Worm (Caenorhabditis elegans) whole organism, young adult: Measurements from ENCODE around the gene str-187.
"Not testable (repeated sequence)": the region's sequence is repeated elsewhere in the genome, so short reads cannot be mapped to it uniquely, and the experiment has no call there.

Source experiments
- B0336.3 ChIP-seq: fragments of 200-800 bp; sonication (Bioruptor generic); IDR thresholded peaks from 2 replicates; pipeline ENCODE4 v1.3.6; 2022; ENCODE audit warnings: missing genetic modification characterization, missing compliant biosample characterization
- C06A6.2 ChIP-seq: fragments of 200-800 bp; sonication (Bioruptor generic); conservative IDR thresholded peaks from 2 replicates; pipeline ENCODE4 v1.3.6; 2022; ENCODE audit warnings: missing genetic modification characterization, missing compliant biosample characterization
- D2030.7 ChIP-seq: fragments of 200-800 bp; sonication (Bioruptor generic); IDR thresholded peaks from 2 replicates; pipeline ENCODE4 v1.3.6; 2022; ENCODE audit warnings: missing genetic modification reagents, missing genetic modification characterization, missing compliant biosample characterization
- F10E7.11 ChIP-seq: sonication (generic microtip); optimal IDR thresholded peaks from 2 replicates; lab custom pipeline; 2017; ENCODE audit warnings: mild to moderate bottlenecking, missing genetic modification characterization, moderate library complexity, missing compliant biosample characterization
- F37B4.10 ChIP-seq: fragments of 200-800 bp; sonication (Bioruptor generic); IDR thresholded peaks from 2 replicates; pipeline ENCODE4 v1.3.6; 2022; ENCODE audit warnings: missing genetic modification characterization, missing compliant biosample characterization
- F39B2.1 ChIP-seq: fragments of 200-800 bp; sonication (Bioruptor generic); IDR thresholded peaks from 2 replicates; pipeline ENCODE4 v1.3.6; 2022; ENCODE audit warnings: missing genetic modification reagents, missing genetic modification characterization, missing compliant biosample characterization
- F49E8.2 ChIP-seq: sonication (generic microtip); optimal IDR thresholded peaks from 3 replicates; lab custom pipeline; 2017; ENCODE audit warnings: missing genetic modification characterization, mild to moderate bottlenecking, missing compliant biosample characterization, antibody characterized with exemption, moderate library complexity; ENCODE audit not compliant: insufficient read depth
- F55B11.4 ChIP-seq: sonication (generic microtip); optimal IDR thresholded peaks from 2 replicates; lab custom pipeline; 2016; ENCODE audit warnings: missing compliant biosample characterization, missing genetic modification characterization, borderline replicate concordance; ENCODE audit not compliant: insufficient read depth
- F57A8.1 ChIP-seq: fragments of 200-800 bp; sonication (Bioruptor generic); optimal IDR thresholded peaks from 2 replicates; lab custom pipeline; 2018; ENCODE audit warnings: mild to moderate bottlenecking, missing genetic modification characterization, moderate library complexity, missing compliant biosample characterization
- ama-1 ChIP-seq, 3 experiments: fragments of 150-350 bp in 1 of 3; sonication (generic microtip) in 2 of 3; optimal IDR thresholded peaks; 2 replicates each; lab custom pipeline; 2014 to 2018; ENCODE audit warnings: missing biosample characterization in 2 of 3, missing genetic modification characterization in 2 of 3, missing genetic modification reagents in 2 of 3
- athp-1 ChIP-seq: sonication (generic microtip); optimal IDR thresholded peaks from 2 replicates; lab custom pipeline; 2017; ENCODE audit warnings: mild to moderate bottlenecking, missing genetic modification characterization, missing compliant biosample characterization
- attf-3 ChIP-seq: fragments of 200-800 bp; sonication (Bioruptor generic); conservative IDR thresholded peaks from 2 replicates; pipeline ENCODE4 v1.3.6; 2022; ENCODE audit warnings: missing genetic modification reagents, missing genetic modification characterization, missing compliant biosample characterization
- attf-5 ChIP-seq: fragments of 200-800 bp; sonication (Bioruptor generic); optimal IDR thresholded peaks from 2 replicates; lab custom pipeline; 2018; ENCODE audit warnings: mild to moderate bottlenecking, missing genetic modification characterization, missing compliant biosample characterization
- bed-1 ChIP-seq: fragments of 200-800 bp; sonication (Bioruptor generic); IDR thresholded peaks from 2 replicates; pipeline ENCODE4 v1.3.6; 2022; ENCODE audit warnings: missing genetic modification reagents, missing genetic modification characterization, missing compliant biosample characterization
- bed-2 ChIP-seq: fragments of 200-800 bp; sonication (Bioruptor generic); IDR thresholded peaks from 2 replicates; pipeline ENCODE4 v1.3.6; 2022; ENCODE audit warnings: missing genetic modification reagents, missing genetic modification characterization, missing compliant biosample characterization
- ceh-91 ChIP-seq: fragments of 200-800 bp; sonication (Bioruptor generic); IDR thresholded peaks from 2 replicates; pipeline ENCODE4 v1.3.6; 2022; ENCODE audit warnings: missing genetic modification reagents, missing genetic modification characterization, missing compliant biosample characterization
- dox-1 ChIP-seq: fragments of 200-800 bp; sonication (Bioruptor generic); IDR thresholded peaks from 2 replicates; pipeline ENCODE4 v1.3.6; 2022; ENCODE audit warnings: missing genetic modification reagents, missing genetic modification characterization, missing compliant biosample characterization
- dpff-1 ChIP-seq: sonication (generic microtip); optimal IDR thresholded peaks from 2 replicates; lab custom pipeline; 2017; ENCODE audit warnings: mild to moderate bottlenecking, missing genetic modification characterization, missing compliant biosample characterization
- him-1 ChIP-seq: sonication (generic microtip); optimal IDR thresholded peaks from 2 replicates; lab custom pipeline; 2016; ENCODE audit warnings: missing genotype, missing genetic modification reagents, missing genetic modification characterization, missing compliant biosample characterization
- hlh-26 ChIP-seq: fragments of 200-800 bp; sonication (Bioruptor generic); conservative IDR thresholded peaks from 2 replicates; pipeline ENCODE4 v1.3.6; 2022; ENCODE audit warnings: missing genetic modification reagents, missing genetic modification characterization, missing compliant biosample characterization
- hmg-1.2 ChIP-seq: fragments of 200-800 bp; sonication (Bioruptor generic); IDR thresholded peaks from 2 replicates; pipeline ENCODE4 v1.3.6; 2022; ENCODE audit warnings: missing genetic modification reagents, missing genetic modification characterization, missing compliant biosample characterization
- hsf-1 ChIP-seq: fragments of 200-800 bp; sonication (Bioruptor generic); IDR thresholded peaks from 2 replicates; pipeline ENCODE4 v1.3.6; 2022; ENCODE audit warnings: missing genetic modification reagents, missing genetic modification characterization, missing compliant biosample characterization
- lin-35 ChIP-seq, 3 experiments: fragments of 150-350 bp in 2 of 3; sonication (generic microtip) in 1 of 3; optimal IDR thresholded peaks; 2 replicates each; lab custom pipeline; 2014 to 2018; ENCODE audit warnings: missing biosample characterization in 3 of 3, missing genetic modification characterization in 3 of 3, missing genetic modification reagents in 3 of 3
- madf-6 ChIP-seq: fragments of 200-800 bp; sonication (Bioruptor generic); IDR thresholded peaks from 2 replicates; pipeline ENCODE4 v1.3.6; 2022; ENCODE audit warnings: missing genetic modification reagents, missing genetic modification characterization, missing compliant biosample characterization
- madf-8 ChIP-seq: fragments of 200-800 bp; sonication (Bioruptor generic); conservative IDR thresholded peaks from 2 replicates; pipeline ENCODE4 v1.3.6; 2022; ENCODE audit warnings: missing genetic modification reagents, missing genetic modification characterization, missing compliant biosample characterization
- mxl-1 ChIP-seq: sonication (generic microtip); optimal IDR thresholded peaks from 2 replicates; lab custom pipeline; 2016; ENCODE audit warnings: missing genetic modification characterization, missing compliant biosample characterization
- nfya-1 ChIP-seq: sonication (generic microtip); optimal IDR thresholded peaks from 2 replicates; lab custom pipeline; 2017; ENCODE audit warnings: antibody characterized with exemption, missing compliant biosample characterization, missing genetic modification characterization, borderline replicate concordance; ENCODE audit not compliant: insufficient read depth
- nhr-120 ChIP-seq: fragments of 200-800 bp; sonication (Bioruptor generic); IDR thresholded peaks from 2 replicates; pipeline ENCODE4 v1.3.6; 2022; ENCODE audit warnings: missing genetic modification characterization, missing compliant biosample characterization
- nhr-27 ChIP-seq: fragments of 200-800 bp; sonication (Bioruptor generic); optimal IDR thresholded peaks from 2 replicates; lab custom pipeline; 2018; ENCODE audit warnings: mild to moderate bottlenecking, missing genetic modification characterization, moderate library complexity, missing compliant biosample characterization
- nhr-80 ChIP-seq: sonication (generic microtip); optimal IDR thresholded peaks from 2 replicates; lab custom pipeline; 2016; ENCODE audit warnings: missing genetic modification characterization, missing compliant biosample characterization
- snpc-1.1 ChIP-seq: sonication (generic microtip); optimal IDR thresholded peaks from 2 replicates; lab custom pipeline; 2017; ENCODE audit warnings: missing genetic modification characterization, mild to moderate bottlenecking, missing compliant biosample characterization, antibody characterized with exemption, moderate library complexity, missing genotype, missing genetic modification reagents; ENCODE audit not compliant: insufficient read depth
- snpc-4 ChIP-seq, 5 experiments: fragments of 150-350 bp in 1 of 5; sonication (generic microtip) in 4 of 5; optimal IDR thresholded peaks; 2 replicates each; lab custom pipeline; 2014 to 2018; ENCODE audit warnings: missing genetic modification characterization in 5 of 5, missing biosample characterization in 3 of 5, antibody characterized with exemption in 2 of 5, mild to moderate bottlenecking in 2 of 5, missing compliant biosample characterization in 2 of 5, missing genotype in 2 of 5, moderate library complexity in 2 of 5, missing genetic modification reagents in 1 of 5
- somi-1 ChIP-seq: fragments of 200-800 bp; sonication (Bioruptor generic); optimal IDR thresholded peaks from 2 replicates; lab custom pipeline; 2018; ENCODE audit warnings: mild to moderate bottlenecking, missing genetic modification characterization, missing compliant biosample characterization
- unc-62 ChIP-seq: fragments of 150-350 bp; optimal IDR thresholded peaks from 2 replicates; lab custom pipeline; 2014; ENCODE audit warnings: missing biosample characterization, missing genetic modification reagents, missing genetic modification characterization
- zim-3 ChIP-seq: sonication (generic microtip); optimal IDR thresholded peaks from 2 replicates; lab custom pipeline; 2017; ENCODE audit warnings: mild to moderate bottlenecking, missing genetic modification characterization, moderate library complexity, missing compliant biosample characterization
- ztf-25 ChIP-seq: fragments of 200-800 bp; sonication (Bioruptor generic); IDR thresholded peaks from 2 replicates; pipeline ENCODE4 v1.3.6; 2022; ENCODE audit warnings: missing genetic modification reagents, missing genetic modification characterization, missing compliant biosample characterization
- ztf-3 ChIP-seq: fragments of 200-800 bp; sonication (Bioruptor generic); optimal IDR thresholded peaks from 2 replicates; lab custom pipeline; 2018; ENCODE audit warnings: mild to moderate bottlenecking, missing genetic modification characterization, missing compliant biosample characterization

The str-187 gene

ce11 chrIV:17281060-17282021 is 16.0 kb downstream of the str-187 start (continued):
- TF ChIP-seq ama-1 (optimal IDR thresholded peaks at IDR 0.05; lab: Kevin White, UChicago) (peak; percentile 99), ama-1 (GFP tag; optimal IDR thresholded peaks at IDR 0.05; lab: Kevin White, UChicago) (peak; percentile 89 to 95), unc-62 (GFP tag; lab: Kevin White, UChicago) (no peak), somi-1 (GFP tag; lab: Kevin White, UChicago) (peak; percentile 43), bed-2 (GFP tag; lab: Robert Waterston, UW) (no peak; the same call in 1 of the 2 replicates), C06A6.2 (GFP tag; lab: Robert Waterston, UW) (peak; percentile 9; the same call in 1 of the 2 replicates), madf-8 (peak; percentile 23), ztf-3 (peak; percentile 71), F49E8.2 (tag; lab: Kevin White, UChicago) (peak; percentile 98), lin-35 (GFP tag; optimal IDR thresholded peaks at IDR 0.05; lab: Kevin White, UChicago) (peak in 2 of 3 experiments; percentile 69 to 70), nhr-27 (tag; lab: Kevin White, UChicago) (peak; percentile 73), D2030.7 (GFP tag; lab: Robert Waterston, UW) (peak; percentile 82; the same call in 1 of the 2 replicates), F39B2.1 (GFP tag; lab: Robert Waterston, UW) (peak; percentile 87), B0336.3 (GFP tag; lab: Robert Waterston, UW) (peak; percentile 96), ceh-91 (GFP tag; lab: Robert Waterston, UW) (no peak; the same call in 1 of the 2 replicates), nhr-80 (tag; lab: Kevin White, UChicago) (peak; percentile 14), dpff-1 (tag; lab: Kevin White, UChicago) (peak; percentile 67), F57A8.1 (no peak), F55B11.4 (tag; lab: Kevin White, UChicago) (no peak)
- TF ChIP-seq, all 124 proteins: peak for 91

ce11 chrIV:17284099-17284498 is 18.7 kb downstream of the str-187 start, which contains the start of gene nra-1:
nra-1 (minus strand) TSS chrIV:17284199.
- TF ChIP-seq him-1 (tag; lab: Kevin White, UChicago) (no peak), F10E7.11 (no peak), bed-2 (GFP tag; lab: Robert Waterston, UW) (no peak), F55B11.4 (tag; lab: Kevin White, UChicago) (no peak), nfya-1 (tag; lab: Kevin White, UChicago) (no peak), snpc-1.1 (tag; lab: Kevin White, UChicago) (no peak), attf-5 (GFP tag; lab: Kevin White, UChicago) (no peak), ztf-25 (no peak), bed-1 (GFP tag; lab: Robert Waterston, UW) (no peak), hlh-26 (GFP tag; lab: Robert Waterston, UW) (no peak), nhr-120 (GFP tag; lab: Robert Waterston, UW) (no peak), F37B4.10 (no peak), zim-3 (tag; lab: Kevin White, UChicago) (no peak), mxl-1 (tag; lab: Kevin White, UChicago) (no peak)

DNA sequence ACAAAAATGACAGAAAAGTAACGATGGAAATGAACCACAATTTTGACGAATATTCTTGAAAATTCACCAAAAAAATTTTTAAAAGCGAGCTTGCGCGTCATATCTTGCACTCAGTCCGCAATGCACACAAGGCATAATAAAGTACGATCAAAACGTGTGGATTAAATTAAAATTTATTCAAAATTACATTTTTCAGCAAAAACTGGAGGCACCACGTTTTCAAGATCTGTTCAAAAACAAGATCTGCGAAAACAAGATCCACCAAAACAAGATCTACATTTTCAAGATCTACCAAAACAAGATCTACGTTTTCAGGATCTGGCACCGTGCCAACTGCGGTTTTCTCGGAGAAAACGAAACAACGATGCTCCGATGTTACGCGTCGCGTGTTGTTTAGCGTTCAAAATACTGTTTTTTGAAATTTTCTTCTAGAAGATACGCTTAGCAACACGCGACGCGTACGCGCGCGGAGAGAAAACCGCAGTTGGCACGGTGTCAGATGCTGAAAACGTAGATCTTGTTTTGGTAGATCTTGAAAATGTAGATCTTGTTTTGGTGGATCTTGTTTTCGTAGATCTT is 19.2 kb downstream of the str-187 start:
- TF ChIP-seq dox-1 (peak; percentile 57), madf-6 (GFP tag; lab: Robert Waterston, UW) (peak; percentile 66), attf-3 (GFP tag; lab: Robert Waterston, UW) (peak; percentile 62), hmg-1.2 (GFP tag; lab: Robert Waterston, UW) (peak; percentile 18; the same call in 1 of the 2 replicates), hsf-1 (GFP tag; lab: Robert Waterston, UW) (peak; percentile 82), athp-1 (peak; percentile 3), D2030.7 (GFP tag; lab: Robert Waterston, UW) (peak; percentile 86), snpc-4 (tag; optimal IDR thresholded peaks at IDR 0.05; lab: Kevin White, UChicago) (peak in 1 of 4 experiments; percentile 59)
- not testable (repeated sequence) for TF ChIP-seq snpc-4 (GFP tag; optimal IDR thresholded peaks at IDR 0.05; lab: Kevin White, UChicago)
